Fruit fly (Drosophila melanogaster) whole organism: ENCODE results near the gene Gr64b.

Source experiments
- Dll ChIP-seq: fragments of >200 bp; optimal IDR thresholded peaks from 2 replicates; lab custom pipeline; 2017
- EcR ChIP-seq, 2 experiments: fragments of >200 bp; optimal IDR thresholded peaks; 2 replicates each; lab custom pipeline; 2017; ENCODE audit warnings: missing biosample characterization in 2 of 2, missing genetic modification characterization in 2 of 2, missing genetic modification reagents in 2 of 2
- psq ChIP-seq: fragments of >200 bp; optimal IDR thresholded peaks from 2 replicates; lab custom pipeline; 2017
- usp ChIP-seq: fragments of >200 bp; optimal IDR thresholded peaks from 2 replicates; lab custom pipeline; 2017; ENCODE audit warnings: missing biosample characterization, missing genetic modification characterization, mixed read lengths

DNA sequence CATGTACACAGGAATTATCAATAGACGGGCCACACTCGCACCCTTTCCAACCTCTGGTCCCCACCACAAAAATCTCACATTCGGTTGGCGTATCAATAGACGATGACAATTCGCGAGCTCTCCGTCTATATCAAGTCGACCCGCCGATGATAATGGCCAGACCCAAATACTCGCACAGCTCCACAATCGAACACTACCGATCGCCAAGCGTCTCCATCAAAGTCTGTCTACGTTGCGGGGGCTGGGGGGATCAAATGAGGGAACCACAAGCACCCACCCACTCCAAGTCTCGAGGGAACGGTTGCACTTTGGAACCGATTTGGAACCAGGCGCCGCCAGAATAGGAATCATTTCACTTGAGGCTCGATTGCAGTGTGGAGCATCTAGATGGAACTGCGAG is 40.0 kb downstream of the Gr64b start:
- TF ChIP-seq psq = no peak
- TF ChIP-seq usp (GFP tag; lab: Kevin White, UChicago) = no peak
- TF ChIP-seq Dll (lab: Kevin White, UChicago) = no peak
- TF ChIP-seq EcR (GFP tag; optimal IDR thresholded peaks at IDR 0.05; lab: Kevin White, UChicago) = no peak
